Fruit fly (Drosophila melanogaster) whole organism, prepupa: Measurements from ENCODE around the gene CG15152.

Experiments used
- CG11762 ChIP-seq: fragments of 200-800 bp; sonication (Bioruptor generic); optimal IDR thresholded peaks from 3 replicates; lab custom pipeline; 2016; ENCODE audit warnings: missing biosample characterization, missing genetic modification characterization; ENCODE audit not compliant: insufficient read depth
- CG6854 ChIP-seq: fragments of 200-800 bp; sonication (Bioruptor generic); optimal IDR thresholded peaks from 2 replicates; lab custom pipeline; 2017; ENCODE audit warnings: missing biosample characterization, mild to moderate bottlenecking, missing genetic modification characterization
- CG8632 ChIP-seq: fragments of 200-800 bp; sonication (Bioruptor generic); optimal IDR thresholded peaks from 3 replicates; lab custom pipeline; 2016; ENCODE audit warnings: missing biosample characterization, missing genetic modification characterization
- Ets21C ChIP-seq: fragments of 200-800 bp; sonication (Bioruptor generic); optimal IDR thresholded peaks from 3 replicates; lab custom pipeline; 2016; ENCODE audit warnings: missing biosample characterization, missing genetic modification characterization
- Hr39 ChIP-seq: fragments of 200-800 bp; sonication (Bioruptor generic); optimal IDR thresholded peaks from 2 replicates; lab custom pipeline; 2016; ENCODE audit warnings: missing biosample characterization, missing genetic modification characterization
- Met ChIP-seq: fragments of 200-800 bp; sonication (Bioruptor generic); optimal IDR thresholded peaks from 3 replicates; lab custom pipeline; 2016; ENCODE audit warnings: missing biosample characterization, missing genetic modification characterization
- OdsH ChIP-seq: fragments of 200-800 bp; sonication (Bioruptor generic); optimal IDR thresholded peaks from 3 replicates; lab custom pipeline; 2016; ENCODE audit warnings: missing biosample characterization, missing genetic modification characterization
- achi ChIP-seq: fragments of 200-800 bp; sonication (Bioruptor generic); optimal IDR thresholded peaks from 3 replicates; lab custom pipeline; 2016; ENCODE audit warnings: missing biosample characterization, missing genetic modification characterization
- eg ChIP-seq: fragments of 200-800 bp; sonication (Bioruptor generic); IDR thresholded peaks from 3 replicates; pipeline ENCODE4 v1.3.6; 2022; ENCODE audit warnings: missing biosample characterization, missing genetic modification characterization
- ss ChIP-seq, 2 experiments: fragments of 200-800 bp; sonication (Bioruptor generic); optimal IDR thresholded peaks; 2 replicates in 1 of 2; 3 replicates in 1 of 2; lab custom pipeline; 2017 to 2018; ENCODE audit warnings: mild to moderate bottlenecking in 2 of 2, missing biosample characterization in 2 of 2, missing genetic modification characterization in 2 of 2, moderate library complexity in 1 of 2

dm6 chr2L:18144268-18144834 is 30.0 kb downstream of the CG15152 start:
- no peak for TF ChIP-seq Hr39 (GFP tag; lab: Kevin White, UChicago)
- no peak for TF ChIP-seq CG11762
- TF ChIP-seq eg (GFP tag; lab: Robert Waterston, UW) = no peak
- no peak for TF ChIP-seq ss (GFP tag; optimal IDR thresholded peaks at IDR 0.05; lab: Kevin White, UChicago)
- TF ChIP-seq achi (GFP tag; lab: Kevin White, UChicago) = no peak
- no peak for TF ChIP-seq Ets21C
- TF ChIP-seq Met (GFP tag; lab: Kevin White, UChicago) = no peak
- no peak for TF ChIP-seq OdsH (GFP tag; lab: Kevin White, UChicago)
- no peak for TF ChIP-seq CG6854 (GFP tag; lab: Kevin White, UChicago)
- no peak for TF ChIP-seq CG8632 (GFP tag; lab: Kevin White, UChicago)
